Worm (Caenorhabditis elegans) whole organism, L2 larva: Measurements from ENCODE around the gene wrt-5.

ENCODE experiments used
- C34F6.9 ChIP-seq: fragments of 150-350 bp; optimal IDR thresholded peaks from 2 replicates; lab custom pipeline; 2014; ENCODE audit warnings: missing biosample characterization, missing genetic modification characterization
- F13H6.1 ChIP-seq: sonication (generic microtip); optimal IDR thresholded peaks from 2 replicates; lab custom pipeline; 2016; ENCODE audit warnings: missing genetic modification characterization, missing compliant biosample characterization
- R02D3.7 ChIP-seq: fragments of 150-350 bp; optimal IDR thresholded peaks from 2 replicates; lab custom pipeline; 2014; ENCODE audit warnings: missing biosample characterization, missing genetic modification characterization
- Y55F3AM.14 ChIP-seq: fragments of 200-800 bp; sonication (Bioruptor generic); optimal IDR thresholded peaks from 2 replicates; lab custom pipeline; 2018; ENCODE audit warnings: mild to moderate bottlenecking, missing genetic modification characterization, missing compliant biosample characterization
- ZK546.5 ChIP-seq: sonication (generic microtip); optimal IDR thresholded peaks from 2 replicates; lab custom pipeline; 2017; ENCODE audit warnings: missing biosample characterization, missing genetic modification characterization
- alr-1 ChIP-seq: fragments of 150-350 bp; optimal IDR thresholded peaks from 2 replicates; lab custom pipeline; 2014; ENCODE audit warnings: missing biosample characterization, missing genetic modification characterization
- aly-2 ChIP-seq: fragments of 150-350 bp; optimal IDR thresholded peaks from 2 replicates; lab custom pipeline; 2014; ENCODE audit warnings: missing biosample characterization, missing genetic modification characterization
- ama-1 ChIP-seq: fragments of 150-350 bp; optimal IDR thresholded peaks from 2 replicates; lab custom pipeline; 2018; ENCODE audit warnings: inconsistent platforms
- blmp-1 ChIP-seq: sonication (generic microtip); optimal IDR thresholded peaks from 2 replicates; lab custom pipeline; 2017; ENCODE audit warnings: missing genetic modification characterization, mild to moderate bottlenecking, missing compliant biosample characterization, antibody characterized with exemption, moderate library complexity; ENCODE audit not compliant: insufficient read depth
- ceh-16 ChIP-seq: fragments of 150-350 bp; optimal IDR thresholded peaks from 2 replicates; lab custom pipeline; 2014; ENCODE audit warnings: missing biosample characterization, missing genetic modification characterization
- ceh-82 ChIP-seq: fragments of 150-350 bp; optimal IDR thresholded peaks from 2 replicates; lab custom pipeline; 2014; ENCODE audit warnings: missing biosample characterization, missing genetic modification characterization
- crh-2 ChIP-seq: sonication (generic microtip); optimal IDR thresholded peaks from 2 replicates; lab custom pipeline; 2017; ENCODE audit warnings: missing biosample characterization, missing genetic modification characterization
- dmd-4 ChIP-seq: sonication (generic microtip); optimal IDR thresholded peaks from 2 replicates; lab custom pipeline; 2017; ENCODE audit warnings: missing biosample characterization, missing genetic modification characterization
- egl-27 ChIP-seq: sonication (generic microtip); optimal IDR thresholded peaks from 3 replicates; lab custom pipeline; 2017; ENCODE audit warnings: missing biosample characterization, missing genetic modification reagents, missing genetic modification characterization
- elt-1 ChIP-seq: fragments of 150-350 bp; optimal IDR thresholded peaks from 2 replicates; lab custom pipeline; 2014; ENCODE audit warnings: missing biosample characterization, missing genetic modification characterization
- elt-3 ChIP-seq: sonication (generic microtip); optimal IDR thresholded peaks from 2 replicates; lab custom pipeline; 2017; ENCODE audit warnings: missing biosample characterization, missing genetic modification characterization
- fos-1 ChIP-seq: fragments of 150-350 bp; optimal IDR thresholded peaks from 2 replicates; lab custom pipeline; 2014; ENCODE audit warnings: missing biosample characterization, missing genetic modification characterization
- gmeb-1 ChIP-seq: fragments of 150-350 bp; optimal IDR thresholded peaks from 2 replicates; lab custom pipeline; 2014; ENCODE audit warnings: missing biosample characterization, missing genetic modification characterization
- lin-11 ChIP-seq: fragments of 150-350 bp; sonication (generic microtip); optimal IDR thresholded peaks from 2 replicates; lab custom pipeline; 2014; ENCODE audit warnings: missing biosample characterization, missing genetic modification characterization, inconsistent platforms, mixed read lengths
- lin-13 ChIP-seq: fragments of 150-350 bp; optimal IDR thresholded peaks from 2 replicates; lab custom pipeline; 2014; ENCODE audit warnings: missing biosample characterization, missing genetic modification reagents, missing genetic modification characterization
- lin-39 ChIP-seq: fragments of 150-350 bp; optimal IDR thresholded peaks from 2 replicates; lab custom pipeline; 2014; ENCODE audit warnings: missing biosample characterization, missing genetic modification reagents, missing genetic modification characterization
- lsy-2 ChIP-seq, 2 experiments: fragments of 150-350 bp in 1 of 2; sonication (generic microtip) in 1 of 2; optimal IDR thresholded peaks; 2 replicates each; lab custom pipeline; 2014 to 2017; ENCODE audit warnings: missing biosample characterization in 2 of 2, missing genetic modification characterization in 2 of 2
- mab-5 ChIP-seq: fragments of 150-350 bp; optimal IDR thresholded peaks from 2 replicates; lab custom pipeline; 2014; ENCODE audit warnings: missing biosample characterization, missing genetic modification characterization
- mbf-1 ChIP-seq: sonication (generic microtip); optimal IDR thresholded peaks from 2 replicates; lab custom pipeline; 2017; ENCODE audit warnings: missing biosample characterization, missing genetic modification characterization
- mdl-1 ChIP-seq, 2 experiments: fragments of 150-350 bp in 1 of 2; sonication (generic microtip) in 1 of 2; optimal IDR thresholded peaks; 2 replicates each; lab custom pipeline; 2017; ENCODE audit warnings: missing biosample characterization in 2 of 2, missing genetic modification characterization in 2 of 2
- nhr-10 ChIP-seq: sonication (generic microtip); optimal IDR thresholded peaks from 2 replicates; lab custom pipeline; 2017; ENCODE audit warnings: missing biosample characterization, missing genetic modification characterization
- nhr-11 ChIP-seq: fragments of 150-350 bp; optimal IDR thresholded peaks from 2 replicates; lab custom pipeline; 2014; ENCODE audit warnings: missing biosample characterization, missing genetic modification characterization
- nhr-12 ChIP-seq: fragments of 150-350 bp; optimal IDR thresholded peaks from 2 replicates; lab custom pipeline; 2014; ENCODE audit warnings: missing biosample characterization, missing genetic modification characterization
- nhr-129 ChIP-seq: fragments of 150-350 bp; optimal IDR thresholded peaks from 2 replicates; lab custom pipeline; 2014; ENCODE audit warnings: missing biosample characterization, missing genetic modification characterization
- nhr-21 ChIP-seq: fragments of 150-350 bp; optimal IDR thresholded peaks from 2 replicates; lab custom pipeline; 2014; ENCODE audit warnings: missing biosample characterization, missing genetic modification characterization
- nhr-23 ChIP-seq: fragments of 150-350 bp; optimal IDR thresholded peaks from 2 replicates; lab custom pipeline; 2014; ENCODE audit warnings: missing biosample characterization, missing genetic modification reagents, missing genetic modification characterization
- nhr-237 ChIP-seq: fragments of 150-350 bp; optimal IDR thresholded peaks from 2 replicates; lab custom pipeline; 2014; ENCODE audit warnings: missing biosample characterization, missing genetic modification characterization
- nhr-25 ChIP-seq: fragments of 150-350 bp; sonication (generic microtip); optimal IDR thresholded peaks from 3 replicates; lab custom pipeline; 2014; ENCODE audit warnings: missing biosample characterization, missing genetic modification characterization
- nhr-6 ChIP-seq: fragments of 150-350 bp; optimal IDR thresholded peaks from 2 replicates; lab custom pipeline; 2014; ENCODE audit warnings: missing biosample characterization, missing genetic modification characterization
- nhr-77 ChIP-seq: fragments of 150-350 bp; optimal IDR thresholded peaks from 2 replicates; lab custom pipeline; 2014; ENCODE audit warnings: missing biosample characterization, missing genetic modification characterization
- peb-1 ChIP-seq: fragments of 150-350 bp; optimal IDR thresholded peaks from 2 replicates; lab custom pipeline; 2014; ENCODE audit warnings: missing biosample characterization, missing genetic modification characterization
- sem-4 ChIP-seq: fragments of 150-350 bp; optimal IDR thresholded peaks from 2 replicates; lab custom pipeline; 2014; ENCODE audit warnings: missing biosample characterization, missing genetic modification reagents, missing genetic modification characterization
- skn-1 ChIP-seq: sonication (generic microtip); optimal IDR thresholded peaks from 2 replicates; lab custom pipeline; 2017; ENCODE audit warnings: missing biosample characterization, missing genetic modification characterization
- sma-3 ChIP-seq: sonication (generic microtip); optimal IDR thresholded peaks from 2 replicates; lab custom pipeline; 2016; ENCODE audit warnings: missing genetic modification reagents, missing genetic modification characterization, missing compliant biosample characterization
- sma-9 ChIP-seq, 2 experiments: fragments of 150-350 bp in 1 of 2; sonication (generic microtip) in 1 of 2; optimal IDR thresholded peaks; 2 replicates each; lab custom pipeline; 2014 to 2016; ENCODE audit warnings: missing genetic modification characterization in 2 of 2, mild to moderate bottlenecking in 1 of 2, missing biosample characterization in 1 of 2, missing compliant biosample characterization in 1 of 2, missing genetic modification reagents in 1 of 2, moderate library complexity in 1 of 2
- snpc-4 ChIP-seq: fragments of 150-350 bp; optimal IDR thresholded peaks from 2 replicates; lab custom pipeline; 2014; ENCODE audit warnings: missing biosample characterization, missing genetic modification characterization
- unc-39 ChIP-seq: fragments of 150-350 bp; optimal IDR thresholded peaks from 2 replicates; lab custom pipeline; 2014; ENCODE audit warnings: missing biosample characterization, missing genetic modification characterization
- unc-55 ChIP-seq: fragments of 150-350 bp; sonication (generic microtip); optimal IDR thresholded peaks from 3 replicates; lab custom pipeline; 2014; ENCODE audit warnings: missing biosample characterization, missing genetic modification reagents, missing genetic modification characterization
- unc-62 ChIP-seq: fragments of 150-350 bp; optimal IDR thresholded peaks from 2 replicates; lab custom pipeline; 2014; ENCODE audit warnings: missing biosample characterization, missing genetic modification reagents, missing genetic modification characterization
- zag-1 ChIP-seq: fragments of 150-350 bp; optimal IDR thresholded peaks from 2 replicates; lab custom pipeline; 2014; ENCODE audit warnings: missing biosample characterization, missing genetic modification characterization
- ztf-1 ChIP-seq: fragments of 200-800 bp; sonication (Bioruptor generic); conservative IDR thresholded peaks from 2 replicates; pipeline ENCODE4 v1.3.6; 2022; ENCODE audit warnings: missing genetic modification characterization, missing compliant biosample characterization
- ztf-11 ChIP-seq: sonication (generic microtip); optimal IDR thresholded peaks from 2 replicates; lab custom pipeline; 2017; ENCODE audit warnings: missing biosample characterization, missing genetic modification characterization
- ztf-4 ChIP-seq: fragments of 150-350 bp; optimal IDR thresholded peaks from 2 replicates; lab custom pipeline; 2014; ENCODE audit warnings: missing biosample characterization, missing genetic modification characterization

wrt-5 gene

DNA sequence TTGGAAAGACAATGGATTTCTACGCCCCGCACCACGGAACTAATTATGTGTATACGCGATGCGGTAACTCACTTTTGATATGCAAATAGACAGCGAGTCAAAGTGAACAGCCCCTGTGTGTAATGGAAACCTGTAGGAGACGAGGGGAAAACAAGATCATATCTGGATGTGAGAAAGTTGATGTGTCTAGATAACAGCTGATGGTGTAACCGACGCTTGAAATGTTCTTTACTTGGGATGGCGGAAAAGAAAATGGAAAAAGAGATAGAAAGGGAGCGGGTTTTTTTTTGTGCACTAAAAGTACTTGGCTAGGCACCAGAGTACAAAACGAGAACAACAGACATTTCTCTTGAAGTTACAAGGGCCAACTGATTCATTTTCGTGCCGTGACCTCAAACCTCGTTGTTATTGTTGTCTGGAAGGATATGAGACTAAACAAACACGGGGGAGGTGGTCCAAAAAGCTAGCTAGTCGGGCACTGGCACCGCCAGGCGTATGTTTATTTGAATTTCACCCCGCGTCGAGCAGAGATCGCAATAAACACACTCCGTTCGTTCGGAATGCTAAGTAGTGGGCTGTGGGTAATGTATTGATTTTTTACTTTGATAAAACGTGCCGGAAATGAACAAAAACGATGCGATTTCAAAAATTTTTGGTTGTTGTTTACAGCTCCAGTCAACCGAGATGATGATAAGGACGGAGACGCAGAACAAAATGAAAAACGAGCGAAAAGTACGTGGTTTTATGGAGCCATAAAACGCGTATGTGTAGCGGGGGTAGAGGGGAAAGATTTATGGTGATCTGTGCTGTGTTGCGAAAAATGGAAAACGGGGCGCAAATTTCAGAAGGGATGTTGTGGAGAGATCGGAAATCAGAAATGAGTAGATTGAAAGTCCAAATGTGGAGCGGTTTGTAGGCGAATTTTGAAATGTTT is 29.3 kb downstream of the wrt-5 start (continued):
- TF ChIP-seq ztf-4 (no peak), mab-5 (tag; lab: Kevin White, UChicago) (peak; percentile 83), nhr-23 (tag; lab: Kevin White, UChicago) (no peak), nhr-6 (tag; lab: Kevin White, UChicago) (no peak), nhr-12 (tag; lab: Kevin White, UChicago) (no peak)
- TF ChIP-seq, all 48 proteins: peak for 7

ce11 chrIV:4019836-4020235 is 31.6 kb downstream of the wrt-5 start:
- no peak for TF ChIP-seq ZK546.5 (tag; lab: Kevin White, UChicago)
- no peak for TF ChIP-seq nhr-23 (tag; lab: Kevin White, UChicago)
- TF ChIP-seq Y55F3AM.14 (GFP tag; lab: Kevin White, UChicago), result peak; percentile 41
- peak; percentile 21 for TF ChIP-seq snpc-4 (tag; lab: Kevin White, UChicago)
- TF ChIP-seq C34F6.9 (tag; lab: Kevin White, UChicago), result peak; percentile 80
- TF ChIP-seq zag-1, result peak; percentile 73
- peak; percentile 25 for TF ChIP-seq sma-3
- TF ChIP-seq elt-1 (tag; lab: Kevin White, UChicago), result no peak
- TF ChIP-seq unc-55 (GFP tag; lab: Kevin White, UChicago), result peak; percentile 85
- no peak for TF ChIP-seq ama-1 (lab: Kevin White, UChicago)
- TF ChIP-seq dmd-4 (tag; lab: Kevin White, UChicago), result no peak
- TF ChIP-seq ztf-4, result no peak
- peak; percentile 81 for TF ChIP-seq blmp-1 (tag; lab: Kevin White, UChicago)
- TF ChIP-seq crh-2, result peak; percentile 61
- TF ChIP-seq nhr-10 (tag; lab: Kevin White, UChicago), result no peak
- no peak for TF ChIP-seq unc-62 (GFP tag; lab: Kevin White, UChicago)
- TF ChIP-seq gmeb-1 (tag; lab: Kevin White, UChicago), result peak; percentile 25
- no peak for TF ChIP-seq elt-3 (tag; lab: Kevin White, UChicago)
- TF ChIP-seq nhr-237 (tag; lab: Kevin White, UChicago), result no peak
- no peak for TF ChIP-seq ztf-11 (tag; lab: Kevin White, UChicago)
- TF ChIP-seq lin-13 (GFP tag; lab: Kevin White, UChicago), result peak; percentile 21
- peak; percentile 68 for TF ChIP-seq fos-1
- no peak for TF ChIP-seq ztf-1 (GFP tag; lab: Robert Waterston, UW)
- TF ChIP-seq F13H6.1 (tag; lab: Kevin White, UChicago), result peak; percentile 90
- TF ChIP-seq skn-1 (tag; lab: Kevin White, UChicago), result no peak
- no peak for TF ChIP-seq nhr-12 (tag; lab: Kevin White, UChicago)
- no peak for TF ChIP-seq unc-39 (tag; lab: Kevin White, UChicago)
- no peak for TF ChIP-seq lin-39
- TF ChIP-seq R02D3.7, result no peak
- TF ChIP-seq nhr-21, result no peak
- TF ChIP-seq lsy-2 (tag; optimal IDR thresholded peaks at IDR 0.05; lab: Kevin White, UChicago), result peak in 1 of 2 experiments; percentile 80
- peak; percentile 92 for TF ChIP-seq nhr-129 (tag; lab: Kevin White, UChicago)
- TF ChIP-seq alr-1 (tag; lab: Kevin White, UChicago), result no peak
- no peak for TF ChIP-seq aly-2 (tag; lab: Kevin White, UChicago)
- TF ChIP-seq lin-11 (tag; lab: Kevin White, UChicago), result peak; percentile 40
- peak; percentile 87 for TF ChIP-seq sma-9 (GFP tag; optimal IDR thresholded peaks at IDR 0.05; lab: Kevin White, UChicago)
- TF ChIP-seq sma-9 (tag; optimal IDR thresholded peaks at IDR 0.05; lab: Kevin White, UChicago), result no peak
- TF ChIP-seq mdl-1 (tag; optimal IDR thresholded peaks at IDR 0.05; lab: Kevin White, UChicago), result peak; percentile 49 to 86
- peak; percentile 25 for TF ChIP-seq nhr-25 (tag; lab: Kevin White, UChicago)
- peak; percentile 62 for TF ChIP-seq egl-27 (tag; lab: Kevin White, UChicago)
- no peak for TF ChIP-seq ceh-82
- peak; percentile 63 for TF ChIP-seq sem-4
- no peak for TF ChIP-seq mbf-1 (tag; lab: Kevin White, UChicago)
- TF ChIP-seq peb-1 (tag; lab: Kevin White, UChicago), result no peak
- TF ChIP-seq nhr-77 (tag; lab: Kevin White, UChicago), result no peak
- TF ChIP-seq nhr-11 (tag; lab: Kevin White, UChicago), result no peak
- peak; percentile 69 for TF ChIP-seq mab-5 (tag; lab: Kevin White, UChicago)
- TF ChIP-seq ceh-16 (tag; lab: Kevin White, UChicago), result no peak
- peak; percentile 52 for TF ChIP-seq nhr-6 (tag; lab: Kevin White, UChicago)
